Worm (Caenorhabditis elegans) whole organism, early embryonic: ENCODE measurements around the gene pho-5.

Experiments used
- B0310.2 ChIP-seq: sonication (generic microtip); optimal IDR thresholded peaks from 2 replicates; lab custom pipeline; 2016; ENCODE audit warnings: mild to moderate bottlenecking, missing genetic modification characterization, missing compliant biosample characterization
- ama-1 ChIP-seq: fragments of 150-350 bp; optimal IDR thresholded peaks from 2 replicates; lab custom pipeline; 2014
- ets-7 ChIP-seq: sonication (generic microtip); optimal IDR thresholded peaks from 2 replicates; lab custom pipeline; 2016; ENCODE audit warnings: missing genotype, missing genetic modification characterization, missing compliant biosample characterization
- flt-1 ChIP-seq: fragments of 200-800 bp; sonication (Bioruptor generic); IDR thresholded peaks from 2 replicates; pipeline ENCODE4 v1.3.6; 2022; ENCODE audit warnings: missing genetic modification characterization, missing compliant biosample characterization
- hmg-4 ChIP-seq: fragments of 200-800 bp; sonication (Bioruptor generic); optimal IDR thresholded peaks from 2 replicates; lab custom pipeline; 2018; ENCODE audit warnings: mild to moderate bottlenecking, missing genetic modification characterization, missing compliant biosample characterization
- scrt-1 ChIP-seq: fragments of 200-800 bp; sonication (Bioruptor generic); IDR thresholded peaks from 2 replicates; pipeline ENCODE4 v1.3.6; 2022; ENCODE audit warnings: missing genetic modification characterization, missing compliant biosample characterization
- sea-1 ChIP-seq: fragments of 200-800 bp; sonication (Bioruptor generic); conservative IDR thresholded peaks from 2 replicates; pipeline ENCODE4 v1.3.6; 2022; ENCODE audit warnings: missing genetic modification characterization, missing compliant biosample characterization
- tbx-11 ChIP-seq: fragments of 200-800 bp; sonication (Bioruptor generic); IDR thresholded peaks from 2 replicates; pipeline ENCODE4 v1.3.6; 2022; ENCODE audit warnings: missing genetic modification characterization, missing compliant biosample characterization

DNA sequence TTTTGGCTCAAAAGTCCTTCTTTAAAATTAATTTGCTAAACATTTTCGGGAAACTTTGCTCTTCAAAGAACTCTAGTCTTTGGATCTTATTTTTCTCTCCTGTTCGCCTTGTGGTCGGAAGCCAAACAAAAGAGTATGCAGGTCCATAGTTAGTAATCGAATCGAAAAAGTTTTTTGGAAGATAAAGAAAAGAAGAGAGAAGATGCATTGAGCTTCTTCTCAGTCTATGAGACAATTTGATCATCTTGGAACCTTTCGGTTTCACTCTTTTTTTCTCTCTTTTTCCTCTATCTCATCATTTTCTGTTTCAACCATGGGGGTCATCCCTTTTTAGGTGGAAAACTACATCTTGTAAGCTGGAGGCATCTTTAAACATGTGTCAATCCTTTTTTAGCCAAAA lies 32.0 kb downstream of the pho-5 start:
- TF ChIP-seq B0310.2 (tag; lab: Kevin White, UChicago): no peak
- TF ChIP-seq tbx-11 (GFP tag; lab: Robert Waterston, UW): no peak
- no peak for TF ChIP-seq flt-1 (GFP tag; lab: Robert Waterston, UW)
- TF ChIP-seq sea-1: no peak
- TF ChIP-seq scrt-1: no peak
- no peak for TF ChIP-seq ama-1 (lab: Kevin White, UChicago)
- no peak for TF ChIP-seq hmg-4 (GFP tag; lab: Kevin White, UChicago)
- no peak for TF ChIP-seq ets-7 (tag; lab: Kevin White, UChicago)
